Fruit fly (Drosophila melanogaster): ENCODE measurements around the gene nero.
A peak's percentile ranks its signal among the peaks of the same experiment; 100 is the strongest.

nero gene

dm6 chr3R:31793664-31794417, 46.5 kb upstream of the nero start, which contains the start of the genes Mccc1 and Acf (continued):
- TF ChIP-seq CG1024 (GFP tag; IDR thresholded peaks at IDR 0.05) (no peak), Sry-β (GFP tag; optimal IDR thresholded peaks at IDR 0.05) (peak; percentile 19), CG4424 (GFP tag; optimal IDR thresholded peaks at IDR 0.05) (peak; percentile 24), ATbp (GFP tag; optimal IDR thresholded peaks at IDR 0.05) (no peak), Nf-YA (GFP tag; IDR thresholded peaks at IDR 0.05) (no peak), usp (GFP tag; optimal IDR thresholded peaks at IDR 0.05) (no peak), unc-4 (GFP tag; IDR thresholded peaks at IDR 0.05; ENCODE audit: partially characterized antibody) (peak; percentile 57; the same call in 1 of the 2 replicates), MTF-1 (GFP tag; optimal IDR thresholded peaks at IDR 0.05; ENCODE audit: borderline replicate concordance) (no peak), Nf-YB (GFP tag; optimal IDR thresholded peaks at IDR 0.05) (no peak), NC2β (GFP tag; optimal IDR thresholded peaks at IDR 0.05) (peak; percentile 55), Dip3 (GFP tag; optimal IDR thresholded peaks at IDR 0.05) (peak; percentile 26), run (tag; optimal IDR thresholded peaks at IDR 0.05) (no peak), NK7.1 (GFP tag; optimal IDR thresholded peaks at IDR 0.05) (no peak), CG7786 (GFP tag; optimal IDR thresholded peaks at IDR 0.05) (no peak), Bteb2 (GFP tag; optimal IDR thresholded peaks at IDR 0.05) (peak; percentile 41), btn (GFP tag; optimal IDR thresholded peaks at IDR 0.05) (no peak), CG10321 (GFP tag; IDR thresholded peaks at IDR 0.05) (no peak), amos (GFP tag; IDR thresholded peaks at IDR 0.05; ENCODE audit: partially characterized antibody) (peak; percentile 65), Xbp1 (GFP tag; optimal IDR thresholded peaks at IDR 0.05) (no peak), Bdp1 (GFP tag; optimal IDR thresholded peaks at IDR 0.05) (no peak), pfk (GFP tag; optimal IDR thresholded peaks at IDR 0.05) (no peak), CG16813 (GFP tag; IDR thresholded peaks at IDR 0.05; ENCODE audit: partially characterized antibody) (peak; percentile 41; the same call in 1 of the 3 replicates), tll (GFP tag; optimal IDR thresholded peaks at IDR 0.05) (no peak), CG1603 (tag; optimal IDR thresholded peaks at IDR 0.05) (peak; percentile 52), hb (GFP tag; IDR thresholded peaks at IDR 0.05; ENCODE audit: partially characterized antibody) (no peak), zfh1 (GFP tag; IDR thresholded peaks at IDR 0.05) (peak; percentile 33; the same call in 1 of the 3 replicates), NfI (GFP tag; optimal IDR thresholded peaks at IDR 0.05) (no peak), CG16863 (GFP tag; optimal IDR thresholded peaks at IDR 0.05) (peak; percentile 29), CG13775 (GFP tag; optimal IDR thresholded peaks at IDR 0.05) (peak; percentile 27), CG6254 (GFP tag; optimal IDR thresholded peaks at IDR 0.05) (no peak), Dp (GFP tag; optimal IDR thresholded peaks at IDR 0.05) (peak; percentile 33), Gug (GFP tag; IDR thresholded peaks at IDR 0.05) (0 out of 4 replicates have a peak, but pooled peaks have one; percentile 6), CG15011 (GFP tag; optimal IDR thresholded peaks at IDR 0.05) (no peak), cato (GFP tag; optimal IDR thresholded peaks at IDR 0.05; ENCODE audit: borderline replicate concordance) (no peak), bbx (GFP tag; IDR thresholded peaks at IDR 0.05; ENCODE audit: partially characterized antibody) (peak; percentile 63), Fer3 (tag; optimal IDR thresholded peaks at IDR 0.05) (no peak), HmgZ (tag; optimal IDR thresholded peaks at IDR 0.05) (peak; percentile 47), CG4854 (GFP tag; optimal IDR thresholded peaks at IDR 0.05) (no peak), ERR (GFP tag; optimal IDR thresholded peaks at IDR 0.05) (no peak), CG3838 (GFP tag; optimal IDR thresholded peaks at IDR 0.05) (no peak), Hey (tag; optimal IDR thresholded peaks at IDR 0.05) (no peak), inv (GFP tag; IDR thresholded peaks at IDR 0.05; ENCODE audit: partially characterized antibody) (no peak; the same call in none of the 2 replicates), CG6854 (GFP tag; optimal IDR thresholded peaks at IDR 0.05) (no peak), CG4707 (GFP tag; optimal IDR thresholded peaks at IDR 0.05) (no peak), az2 (GFP tag; optimal IDR thresholded peaks at IDR 0.05) (peak; percentile 41), CrebB (tag; optimal IDR thresholded peaks at IDR 0.05) (no peak), slbo (GFP tag; IDR thresholded peaks at IDR 0.05) (peak; percentile 43), gcm (GFP tag; optimal IDR thresholded peaks at IDR 0.05) (no peak)
